Worm (Caenorhabditis elegans): ENCODE results near the gene oac-15.

The oac-15 gene

ce11 chrV:16210257-16211002 lies 693 bp upstream of the oac-15 start, which contains the start of gene F11A5.16:
F11A5.16 (plus strand) TSS chrV:16210952.
- TF ChIP-seq hlh-26 (GFP tag; conservative IDR thresholded peaks at IDR 0.05): no peak
- TF ChIP-seq zfh-2 (GFP tag; conservative IDR thresholded peaks at IDR 0.05): peak; percentile 76
- TF ChIP-seq sea-2 (GFP tag; IDR thresholded peaks at IDR 0.05): no peak
- TF ChIP-seq repo-1 (tag; optimal IDR thresholded peaks at IDR 0.05): no peak

- TF ChIP-seq ceh-27 (GFP tag; optimal IDR thresholded peaks at IDR 0.05): no peak
- no peak for TF ChIP-seq T26A5.8 (tag; optimal IDR thresholded peaks at IDR 0.05)
- TF ChIP-seq nhr-80 (tag; optimal IDR thresholded peaks at IDR 0.05): no peak
- no peak for TF ChIP-seq aptf-3 (GFP tag; IDR thresholded peaks at IDR 0.05)
- TF ChIP-seq Y56A3A.18 (GFP tag; IDR thresholded peaks at IDR 0.05): no peak
- no peak for TF ChIP-seq nhr-179 (tag; optimal IDR thresholded peaks at IDR 0.05)
These were observed 4.8 kb downstream of the oac-15 start, which contains the start of gene irld-26 for ce11 chrV:16204888-16205287. irld-26 (plus strand) TSS chrV:16205188.

- TF ChIP-seq lin-35 (GFP tag; optimal IDR thresholded peaks at IDR 0.05): no peak
- no peak for TF ChIP-seq atf-7 (tag; optimal IDR thresholded peaks at IDR 0.05)
- no peak for TF ChIP-seq madf-3 (GFP tag; IDR thresholded peaks at IDR 0.05)
- no peak for TF ChIP-seq nfyb-1 (GFP tag; IDR thresholded peaks at IDR 0.05)
- TF ChIP-seq bed-2 (GFP tag; IDR thresholded peaks at IDR 0.05): no peak
- TF ChIP-seq tbx-9 (tag; optimal IDR thresholded peaks at IDR 0.05; ENCODE audit: borderline replicate concordance): no peak
- no peak for TF ChIP-seq B0019.2 (GFP tag; conservative IDR thresholded peaks at IDR 0.05)
- TF ChIP-seq F57C9.4 (tag; optimal IDR thresholded peaks at IDR 0.05): no peak
These were observed 7.1 kb downstream of the oac-15 start, which contains the start of gene F11A5.18 for ce11 chrV:16202618-16203017. F11A5.18 (plus strand) TSS chrV:16202918.

- TF ChIP-seq dpl-1 (GFP tag; optimal IDR thresholded peaks at IDR 0.05) (no peak), attf-6 (GFP tag; IDR thresholded peaks at IDR 0.05) (no peak), xnd-1 (tag; optimal IDR thresholded peaks at IDR 0.05) (no peak), ama-1 (optimal IDR thresholded peaks at IDR 0.05) (no peak), ama-1 (GFP tag; optimal IDR thresholded peaks at IDR 0.05) (no peak), madf-8 (GFP tag; conservative IDR thresholded peaks at IDR 0.05) (no peak), let-607 (tag; optimal IDR thresholded peaks at IDR 0.05) (no peak), madf-6 (GFP tag; IDR thresholded peaks at IDR 0.05) (no peak), athp-1 (tag; optimal IDR thresholded peaks at IDR 0.05) (no peak), ceh-40 (GFP tag; IDR thresholded peaks at IDR 0.05) (no peak), gei-17 (GFP tag; optimal IDR thresholded peaks at IDR 0.05) (no peak), atf-7 (tag; optimal IDR thresholded peaks at IDR 0.05) (no peak), F52B5.7 (tag; optimal IDR thresholded peaks at IDR 0.05) (no peak), hsf-1 (GFP tag; IDR thresholded peaks at IDR 0.05) (no peak)
These were observed 8.0 kb downstream of the oac-15 start, which contains the start of gene F11A5.17 for ce11 chrV:16201730-16202129. F11A5.17 (plus strand) TSS chrV:16202030.

- TF ChIP-seq gei-17 (GFP tag; optimal IDR thresholded peaks at IDR 0.05): no peak
- TF ChIP-seq mes-4 (tag; optimal IDR thresholded peaks at IDR 0.05): no peak
- TF ChIP-seq lsl-1 (GFP tag; optimal IDR thresholded peaks at IDR 0.05): no peak
- TF ChIP-seq sea-2 (GFP tag; IDR thresholded peaks at IDR 0.05): no peak
- TF ChIP-seq T07F8.4 (tag; optimal IDR thresholded peaks at IDR 0.05): no peak
- no peak for TF ChIP-seq madf-3 (GFP tag; IDR thresholded peaks at IDR 0.05)
- no peak for TF ChIP-seq snpc-1.1 (tag; optimal IDR thresholded peaks at IDR 0.05; ENCODE audit: insufficient read depth)
- no peak for TF ChIP-seq egl-44 (GFP tag; IDR thresholded peaks at IDR 0.05)
- TF ChIP-seq somi-1 (GFP tag; optimal IDR thresholded peaks at IDR 0.05): no peak
- TF ChIP-seq K12H6.12 (tag; optimal IDR thresholded peaks at IDR 0.05): no peak
- TF ChIP-seq sdz-38 (tag; optimal IDR thresholded peaks at IDR 0.05): no peak
- TF ChIP-seq ztf-6 (GFP tag; IDR thresholded peaks at IDR 0.05): no peak
- no peak for TF ChIP-seq ztf-18 (tag; optimal IDR thresholded peaks at IDR 0.05)
- no peak for TF ChIP-seq pbrm-1 (GFP tag; IDR thresholded peaks at IDR 0.05)
- TF ChIP-seq rec-8 (tag; optimal IDR thresholded peaks at IDR 0.05): no peak
- no peak for TF ChIP-seq zfh-2 (GFP tag; conservative IDR thresholded peaks at IDR 0.05)
These were observed 11.7 kb downstream of the oac-15 start, which contains the start of gene F11A5.5 for ce11 chrV:16198016-16198415. F11A5.5 (plus strand) TSS chrV:16198316.
